Worm (Caenorhabditis elegans): ENCODE measurements around the gene Y37D8A.3.

DNA sequence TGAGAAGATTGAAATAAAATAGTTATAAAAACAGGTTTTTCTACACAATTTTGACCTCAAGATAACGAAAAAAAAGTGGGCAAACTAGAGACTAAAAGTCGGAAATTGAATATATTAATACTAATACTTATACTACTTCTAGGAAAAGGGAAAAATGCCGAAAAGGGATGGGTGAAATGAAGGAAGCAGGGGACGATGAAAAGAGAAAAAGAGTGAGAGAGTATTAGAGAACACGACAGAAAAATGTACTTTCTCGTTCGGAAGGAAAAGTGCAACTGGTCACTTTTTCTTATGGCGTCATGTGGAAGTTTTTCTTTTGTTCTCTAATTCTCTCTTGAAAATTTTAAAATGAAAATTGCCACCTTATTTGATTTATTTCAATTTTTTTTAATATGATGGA, 12.2 kb downstream of the Y37D8A.3 start:
- TF ChIP-seq him-1 (tag; optimal IDR thresholded peaks at IDR 0.05) (no peak), dao-5 (tag; optimal IDR thresholded peaks at IDR 0.05) (no peak)
